Worm (Caenorhabditis elegans) whole organism, L4 larva: ENCODE data around the gene T27E4.1.

Experiments used
- F49E8.2 ChIP-seq: sonication (generic microtip); optimal IDR thresholded peaks from 2 replicates; lab custom pipeline; 2016; ENCODE audit warnings: missing compliant biosample characterization, mild to moderate bottlenecking, missing genetic modification characterization, borderline replicate concordance
- ama-1 ChIP-seq: fragments of 150-350 bp; optimal IDR thresholded peaks from 2 replicates; lab custom pipeline; 2014; ENCODE audit warnings: inconsistent platforms, mixed read lengths
- ces-1 ChIP-seq: fragments of 150-350 bp; sonication (generic microtip); optimal IDR thresholded peaks from 4 replicates; lab custom pipeline; 2014; ENCODE audit warnings: missing biosample characterization, missing genetic modification reagents, missing genetic modification characterization
- daf-12 ChIP-seq: fragments of 150-350 bp; optimal IDR thresholded peaks from 2 replicates; lab custom pipeline; 2014; ENCODE audit warnings: missing biosample characterization, missing genetic modification reagents, missing genetic modification characterization
- daf-8 ChIP-seq: fragments of 200-800 bp; sonication (Bioruptor generic); IDR thresholded peaks from 2 replicates; pipeline ENCODE4 v1.3.6; 2022; ENCODE audit warnings: missing genetic modification characterization, missing compliant biosample characterization
- egl-27 ChIP-seq: sonication (generic microtip); optimal IDR thresholded peaks from 3 replicates; lab custom pipeline; 2017; ENCODE audit warnings: missing biosample characterization, missing genetic modification reagents, missing genetic modification characterization
- hif-1 ChIP-seq, 2 experiments: sonication (generic microtip); optimal IDR thresholded peaks; 2 replicates each; lab custom pipeline; 2016 to 2017; ENCODE audit warnings: missing compliant biosample characterization in 2 of 2, missing genetic modification characterization in 2 of 2, missing genetic modification reagents in 2 of 2, missing genotype in 2 of 2, mild to moderate bottlenecking in 1 of 2
- hlh-11 ChIP-seq: fragments of 200-800 bp; sonication (Bioruptor generic); optimal IDR thresholded peaks from 2 replicates; lab custom pipeline; 2018; ENCODE audit warnings: mild to moderate bottlenecking, missing genetic modification characterization, missing compliant biosample characterization
- lin-13 ChIP-seq: fragments of 150-350 bp; optimal IDR thresholded peaks from 2 replicates; lab custom pipeline; 2014; ENCODE audit warnings: missing biosample characterization, missing genetic modification reagents, missing genetic modification characterization
- nhr-237 ChIP-seq: sonication (generic microtip); optimal IDR thresholded peaks from 2 replicates; lab custom pipeline; 2017; ENCODE audit warnings: missing biosample characterization, missing genetic modification characterization
- nhr-28 ChIP-seq: fragments of 150-350 bp; optimal IDR thresholded peaks from 2 replicates; lab custom pipeline; 2014; ENCODE audit warnings: missing biosample characterization, missing genetic modification characterization

ce11 chrV:9054771-9055170, 37.4 kb upstream of the T27E4.1 start, which contains the start of gene swm-1:
- no peak for TF ChIP-seq F49E8.2 (tag; lab: Kevin White, UChicago)
- no peak for TF ChIP-seq nhr-28 (tag; lab: Kevin White, UChicago)
- no peak for TF ChIP-seq ama-1 (lab: Kevin White, UChicago)
- TF ChIP-seq hlh-11 (tag; lab: Kevin White, UChicago), result no peak
- no peak for TF ChIP-seq ces-1
- TF ChIP-seq nhr-237 (tag; lab: Kevin White, UChicago), result no peak
- TF ChIP-seq daf-8 (GFP tag; lab: Robert Waterston, UW), result no peak
- TF ChIP-seq hif-1 (tag; optimal IDR thresholded peaks at IDR 0.05; lab: Kevin White, UChicago), result no peak
- TF ChIP-seq lin-13, result no peak
- TF ChIP-seq daf-12 (tag; lab: Kevin White, UChicago), result no peak
- TF ChIP-seq egl-27, result no peak
